Fruit fly (Drosophila melanogaster): Measurements from ENCODE around the gene CG7970.

DNA sequence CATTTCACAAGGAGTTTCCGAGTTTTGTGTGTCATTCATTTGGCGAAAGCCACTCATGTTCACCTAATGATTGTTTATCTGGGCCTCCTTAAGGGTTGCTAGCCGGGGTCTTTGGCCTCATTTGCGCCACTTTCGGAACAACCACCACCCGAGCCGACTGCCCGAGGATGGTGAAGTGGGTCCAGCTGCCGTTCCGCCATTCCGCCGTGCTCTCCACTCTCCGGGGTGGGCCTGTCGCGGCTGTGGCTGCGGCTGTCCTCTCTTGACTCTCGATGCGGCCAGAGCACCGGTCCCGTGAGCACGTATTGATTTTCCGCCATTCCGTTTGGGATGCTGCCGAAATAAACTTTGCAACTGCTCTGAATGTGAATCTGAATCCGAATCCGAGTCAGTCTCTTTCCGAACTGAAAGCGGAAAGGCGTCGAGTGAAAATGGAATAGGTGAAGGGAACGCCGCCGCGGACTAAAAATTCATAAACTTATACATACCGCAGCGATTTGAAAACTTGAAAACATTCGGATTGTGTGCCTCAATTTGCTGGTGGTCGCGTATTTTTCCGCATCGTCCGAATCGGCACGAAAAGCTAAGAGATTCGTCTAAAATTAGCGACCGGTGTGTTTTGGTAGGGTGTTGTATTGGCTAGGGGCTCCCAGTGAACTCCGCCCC, 3.7 kb upstream of the CG7970 start, which contains the start of gene CG13920:
- TF ChIP-seq pan (optimal IDR thresholded peaks at IDR 0.05) (no peak), usp (GFP tag; optimal IDR thresholded peaks at IDR 0.05) (no peak), CG8478 (optimal IDR thresholded peaks at IDR 0.05) (no peak), EcR (GFP tag; optimal IDR thresholded peaks at IDR 0.05) (no peak)
